Worm (Caenorhabditis elegans) whole organism, mixed stage, embryonic: ENCODE data around the gene F14F9.3.

ENCODE experiments used
- bed-3 ChIP-seq: fragments of 200-800 bp; sonication (Bioruptor generic); optimal IDR thresholded peaks from 3 replicates; lab custom pipeline; 2018; ENCODE audit warnings: mild to moderate bottlenecking, missing genetic modification characterization, moderate library complexity, missing compliant biosample characterization
- lsy-2 ChIP-seq: fragments of 150-350 bp; optimal IDR thresholded peaks from 2 replicates; lab custom pipeline; 2014; ENCODE audit warnings: missing biosample characterization, missing genetic modification characterization
- nhr-12 ChIP-seq: fragments of 150-350 bp; optimal IDR thresholded peaks from 2 replicates; lab custom pipeline; 2014; ENCODE audit warnings: missing biosample characterization, missing genetic modification characterization
- pha-4 ChIP-seq: fragments of 150-350 bp; optimal IDR thresholded peaks from 2 replicates; lab custom pipeline; 2018; ENCODE audit warnings: missing biosample characterization, missing genetic modification reagents, missing genetic modification characterization
- sptf-1 ChIP-seq: sonication (generic microtip); optimal IDR thresholded peaks from 2 replicates; lab custom pipeline; 2017; ENCODE audit warnings: mild to moderate bottlenecking, missing genetic modification characterization, moderate library complexity, missing compliant biosample characterization
- unc-62 ChIP-seq: fragments of 150-350 bp; optimal IDR thresholded peaks from 2 replicates; lab custom pipeline; 2014; ENCODE audit warnings: missing biosample characterization, missing genetic modification reagents, missing genetic modification characterization
- ztf-11 ChIP-seq: fragments of 150-350 bp; optimal IDR thresholded peaks from 2 replicates; lab custom pipeline; 2014; ENCODE audit warnings: missing biosample characterization, missing genetic modification characterization

- TF ChIP-seq lsy-2, result no peak
- TF ChIP-seq unc-62 (GFP tag; lab: Kevin White, UChicago), result no peak
- TF ChIP-seq ztf-11 (tag; lab: Kevin White, UChicago), result no peak
- TF ChIP-seq bed-3, result no peak
- no peak for TF ChIP-seq pha-4 (tag; lab: Kevin White, UChicago)
- no peak for TF ChIP-seq nhr-12 (tag; lab: Kevin White, UChicago)
- no peak for TF ChIP-seq sptf-1 (tag; lab: Kevin White, UChicago)
These were observed 27.4 kb downstream of the F14F9.3 start, which contains the start of gene srw-140 for ce11 chrV:5165426-5165825.
